Fruit fly (Drosophila melanogaster) whole organism, embryonic: ENCODE results near the gene CG32026.

Experiments used
- B-H1 ChIP-seq: fragments of 200-800 bp; sonication (Bioruptor generic); IDR thresholded peaks from 3 replicates; pipeline ENCODE4 v1.3.6; 2022; ENCODE audit warnings: missing biosample characterization, missing genetic modification characterization
- BtbVII ChIP-seq: fragments of 200-800 bp; sonication (Bioruptor generic); optimal IDR thresholded peaks from 3 replicates; lab custom pipeline; 2017; ENCODE audit warnings: missing biosample characterization, mild to moderate bottlenecking, missing genetic modification characterization
- CG10462 ChIP-seq: fragments of 200-800 bp; sonication (Bioruptor generic); optimal IDR thresholded peaks from 2 replicates; lab custom pipeline; 2016; ENCODE audit warnings: missing biosample characterization, missing genetic modification characterization
- CG11247 ChIP-seq: fragments of 200-800 bp; sonication (Bioruptor generic); IDR thresholded peaks from 2 replicates; pipeline ENCODE4 v1.3.6; 2022; ENCODE audit warnings: missing biosample characterization, missing genetic modification characterization
- CG12104 ChIP-seq: fragments of 200-800 bp; sonication (Bioruptor generic); optimal IDR thresholded peaks from 3 replicates; lab custom pipeline; 2016; ENCODE audit warnings: missing biosample characterization, missing genetic modification characterization
- CG12155 ChIP-seq: fragments of 200-800 bp; sonication (Bioruptor generic); optimal IDR thresholded peaks from 3 replicates; lab custom pipeline; 2016; ENCODE audit warnings: missing biosample characterization, missing genetic modification characterization
- CG12659 ChIP-seq: fragments of 200-800 bp; sonication (Bioruptor generic); optimal IDR thresholded peaks from 3 replicates; lab custom pipeline; 2017; ENCODE audit warnings: mild to moderate bottlenecking, missing biosample characterization, missing genetic modification reagents, missing genetic modification characterization
- CG1529 ChIP-seq: fragments of 200-800 bp; sonication (Bioruptor generic); optimal IDR thresholded peaks from 3 replicates; lab custom pipeline; 2018; ENCODE audit warnings: missing biosample characterization, missing genetic modification characterization
- CG17186 ChIP-seq: fragments of 200-800 bp; sonication (Bioruptor generic); optimal IDR thresholded peaks from 3 replicates; lab custom pipeline; 2017; ENCODE audit warnings: missing biosample characterization, missing genetic modification reagents, missing genetic modification characterization
- CG18764 ChIP-seq: fragments of 200-800 bp; sonication (Bioruptor generic); optimal IDR thresholded peaks from 3 replicates; lab custom pipeline; 2016; ENCODE audit warnings: missing biosample characterization, missing genetic modification characterization
- CG3065 ChIP-seq: fragments of 200-800 bp; sonication (Bioruptor generic); optimal IDR thresholded peaks from 2 replicates; lab custom pipeline; 2016; ENCODE audit warnings: missing biosample characterization, missing genetic modification characterization
- CG31365 ChIP-seq: fragments of 200-800 bp; sonication (Bioruptor generic); optimal IDR thresholded peaks from 2 replicates; lab custom pipeline; 2018; ENCODE audit warnings: missing biosample characterization, mild to moderate bottlenecking, missing genetic modification characterization
- CG33557 ChIP-seq: fragments of 200-800 bp; sonication (Bioruptor generic); optimal IDR thresholded peaks from 2 replicates; lab custom pipeline; 2019; ENCODE audit warnings: missing biosample characterization, mild to moderate bottlenecking, missing genetic modification characterization, moderate library complexity
- CG34376 ChIP-seq: fragments of 200-800 bp; sonication (Bioruptor generic); optimal IDR thresholded peaks from 2 replicates; lab custom pipeline; 2018; ENCODE audit warnings: missing biosample characterization, mild to moderate bottlenecking, missing genetic modification characterization
- CG6175 ChIP-seq: fragments of 200-800 bp; sonication (Bioruptor generic); IDR thresholded peaks from 3 replicates; pipeline ENCODE4 v1.3.6; 2022; ENCODE audit warnings: missing biosample characterization, missing genetic modification characterization
- CG6854 ChIP-seq: fragments of 200-800 bp; sonication (Bioruptor generic); optimal IDR thresholded peaks from 3 replicates; lab custom pipeline; 2017; ENCODE audit warnings: missing biosample characterization, mild to moderate bottlenecking, missing genetic modification characterization
- CG7745 ChIP-seq: fragments of 200-800 bp; sonication (Bioruptor generic); optimal IDR thresholded peaks from 2 replicates; lab custom pipeline; 2018; ENCODE audit warnings: missing biosample characterization, mild to moderate bottlenecking, missing genetic modification characterization, moderate library complexity
- CG8765 ChIP-seq: fragments of 200-800 bp; sonication (Bioruptor generic); IDR thresholded peaks from 2 replicates; pipeline ENCODE4 v1.3.6; 2022; ENCODE audit warnings: missing biosample characterization, missing genetic modification characterization
- CG9437 ChIP-seq: fragments of 200-800 bp; sonication (Bioruptor generic); optimal IDR thresholded peaks from 2 replicates; lab custom pipeline; 2018; ENCODE audit warnings: missing biosample characterization, mild to moderate bottlenecking, missing genetic modification characterization
- CG9727 ChIP-seq: fragments of 200-800 bp; sonication (Bioruptor generic); optimal IDR thresholded peaks from 3 replicates; lab custom pipeline; 2017; ENCODE audit warnings: missing biosample characterization, mild to moderate bottlenecking, missing genetic modification characterization
- Dbx ChIP-seq: fragments of 200-800 bp; sonication (Bioruptor generic); IDR thresholded peaks from 3 replicates; pipeline ENCODE4 v1.3.6; 2022; ENCODE audit warnings: missing biosample characterization, missing genetic modification characterization
- Hand ChIP-seq: fragments of 200-800 bp; sonication (Bioruptor generic); optimal IDR thresholded peaks from 2 replicates; lab custom pipeline; 2017; ENCODE audit warnings: mild to moderate bottlenecking, missing biosample characterization, missing genetic modification reagents, missing genetic modification characterization
- Lpt ChIP-seq: fragments of >200 bp; optimal IDR thresholded peaks from 2 replicates; lab custom pipeline; 2018; ENCODE audit warnings: missing biosample characterization, missing genetic modification characterization
- Meics ChIP-seq: fragments of 200-800 bp; sonication (Bioruptor generic); optimal IDR thresholded peaks from 2 replicates; lab custom pipeline; 2017; ENCODE audit warnings: missing biosample characterization, mild to moderate bottlenecking, missing genetic modification characterization
- Mes4 ChIP-seq: fragments of 200-800 bp; sonication (Bioruptor generic); optimal IDR thresholded peaks from 2 replicates; lab custom pipeline; 2016; ENCODE audit warnings: missing biosample characterization, missing genetic modification characterization
- Tbp ChIP-seq: fragments of >200 bp; optimal IDR thresholded peaks from 2 replicates; lab custom pipeline; 2018; ENCODE audit warnings: missing biosample characterization, missing genetic modification characterization
- al ChIP-seq: fragments of 200-800 bp; sonication (Bioruptor generic); IDR thresholded peaks from 2 replicates; pipeline ENCODE4 v1.3.6; 2022; ENCODE audit warnings: missing biosample characterization, missing genetic modification characterization
- cato ChIP-seq: fragments of 200-800 bp; sonication (Bioruptor generic); optimal IDR thresholded peaks from 2 replicates; lab custom pipeline; 2016; ENCODE audit warnings: missing biosample characterization, missing genetic modification characterization, borderline replicate concordance
- croc ChIP-seq: fragments of 200-800 bp; sonication (Bioruptor generic); conservative IDR thresholded peaks from 3 replicates; pipeline ENCODE4 v1.3.6; 2022; ENCODE audit warnings: missing biosample characterization, missing genetic modification characterization
- eve ChIP-seq, 2 experiments: fragments of >200 bp; optimal IDR thresholded peaks; 2 replicates each; lab custom pipeline; 2017; ENCODE audit warnings: missing biosample characterization in 2 of 2, missing genetic modification characterization in 2 of 2
- ewg ChIP-seq: fragments of 200-800 bp; sonication (Bioruptor generic); optimal IDR thresholded peaks from 3 replicates; lab custom pipeline; 2017; ENCODE audit warnings: mild to moderate bottlenecking, missing biosample characterization, missing genetic modification reagents, missing genetic modification characterization
- fd3F ChIP-seq: fragments of 200-800 bp; sonication (Bioruptor generic); optimal IDR thresholded peaks from 2 replicates; lab custom pipeline; 2018; ENCODE audit warnings: missing biosample characterization, mild to moderate bottlenecking, missing genetic modification characterization, moderate library complexity
- hbn ChIP-seq: fragments of 200-800 bp; sonication (Bioruptor generic); IDR thresholded peaks from 2 replicates; pipeline ENCODE4 v1.3.6; 2022; ENCODE audit warnings: missing biosample characterization, missing genetic modification characterization; ENCODE audit not compliant: partially characterized antibody
- jumu ChIP-seq: fragments of 200-800 bp; sonication (Bioruptor generic); optimal IDR thresholded peaks from 3 replicates; lab custom pipeline; 2016; ENCODE audit warnings: missing biosample characterization, missing genetic modification characterization
- lmd ChIP-seq: fragments of 200-800 bp; sonication (Bioruptor generic); IDR thresholded peaks from 2 replicates; pipeline ENCODE4 v1.3.6; 2022; ENCODE audit warnings: missing biosample characterization, missing genetic modification characterization
- lov ChIP-seq, 2 experiments: fragments of 200-800 bp in 1 of 2; fragments of >200 bp in 1 of 2; sonication (Bioruptor generic) in 1 of 2; IDR thresholded peaks in 1 of 2; optimal IDR thresholded peaks in 1 of 2; 2 replicates in 1 of 2; 3 replicates in 1 of 2; pipeline versions ENCODE4 v1.3.6 to Lab custom; 2017 to 2022; ENCODE audit warnings: missing biosample characterization in 1 of 2, missing genetic modification characterization in 1 of 2
- nerfin-1 ChIP-seq: fragments of 200-800 bp; sonication (Bioruptor generic); optimal IDR thresholded peaks from 3 replicates; lab custom pipeline; 2019; ENCODE audit warnings: missing biosample characterization, mild to moderate bottlenecking, missing genetic modification characterization, moderate library complexity
- org-1 ChIP-seq: fragments of 200-800 bp; sonication (Bioruptor generic); optimal IDR thresholded peaks from 2 replicates; lab custom pipeline; 2017; ENCODE audit warnings: missing biosample characterization, missing genetic modification characterization
- phol ChIP-seq: fragments of 200-800 bp; sonication (Bioruptor generic); optimal IDR thresholded peaks from 3 replicates; lab custom pipeline; 2018; ENCODE audit warnings: missing biosample characterization, mild to moderate bottlenecking, missing genetic modification characterization, moderate library complexity
- pita ChIP-seq: fragments of 200-800 bp; sonication (Bioruptor generic); optimal IDR thresholded peaks from 2 replicates; lab custom pipeline; 2017; ENCODE audit warnings: missing biosample characterization, mild to moderate bottlenecking, missing genetic modification characterization
- pros ChIP-seq: fragments of 200-800 bp; sonication (Bioruptor generic); optimal IDR thresholded peaks from 3 replicates; lab custom pipeline; 2019; ENCODE audit warnings: missing biosample characterization, mild to moderate bottlenecking, missing genetic modification characterization, moderate library complexity
- psq ChIP-seq: fragments of 200-800 bp; sonication (Bioruptor generic); optimal IDR thresholded peaks from 2 replicates; lab custom pipeline; 2017; ENCODE audit warnings: missing biosample characterization, missing genetic modification characterization
- pum ChIP-seq: fragments of 200-800 bp; sonication (Bioruptor generic); optimal IDR thresholded peaks from 2 replicates; lab custom pipeline; 2016; ENCODE audit warnings: missing biosample characterization, missing genetic modification characterization
- pzg ChIP-seq: fragments of 200-800 bp; sonication (Bioruptor generic); optimal IDR thresholded peaks from 3 replicates; lab custom pipeline; 2018; ENCODE audit warnings: missing biosample characterization, mild to moderate bottlenecking, missing genetic modification characterization, moderate library complexity
- run ChIP-seq: fragments of 200-800 bp; sonication (Bioruptor generic); optimal IDR thresholded peaks from 3 replicates; lab custom pipeline; 2018; ENCODE audit warnings: missing biosample characterization, mild to moderate bottlenecking, missing genetic modification characterization
- sc ChIP-seq, 3 experiments: fragments of >200 bp in 2 of 3; fragments of 200-800 bp in 1 of 3; sonication (Bioruptor generic) in 1 of 3; optimal IDR thresholded peaks; 2 replicates in 2 of 3; 3 replicates in 1 of 3; lab custom pipeline; 2017; ENCODE audit warnings: mild to moderate bottlenecking in 1 of 3, missing biosample characterization in 1 of 3, missing genetic modification characterization in 1 of 3, missing genetic modification reagents in 1 of 3
- sug ChIP-seq: fragments of 200-800 bp; optimal IDR thresholded peaks from 2 replicates; lab custom pipeline; 2019; ENCODE audit warnings: missing biosample characterization, mild to moderate bottlenecking, missing genetic modification characterization, moderate library complexity
- unpg ChIP-seq: fragments of 200-800 bp; sonication (Bioruptor generic); optimal IDR thresholded peaks from 3 replicates; lab custom pipeline; 2018; ENCODE audit warnings: missing biosample characterization, mild to moderate bottlenecking, missing genetic modification characterization, moderate library complexity
- wdn ChIP-seq: fragments of 200-800 bp; sonication (Bioruptor generic); IDR thresholded peaks from 2 replicates; pipeline ENCODE4 v1.3.6; 2022; ENCODE audit warnings: missing biosample characterization, missing genetic modification characterization

Gene CG32026

dm6 chr3L:8841757-8842156 lies 5.5 kb downstream of the CG32026 start (continued):
- TF ChIP-seq CG7745 (no peak), hbn (GFP tag; lab: Robert Waterston, UW) (no peak), pum (GFP tag; lab: Kevin White, UChicago) (peak; percentile 58), CG10462 (peak; percentile 42), lov (optimal IDR thresholded peaks at IDR 0.05; lab: Kevin White, UChicago) (no peak), lov (GFP tag; IDR thresholded peaks at IDR 0.05; lab: Robert Waterston, UW) (no peak), Tbp (GFP tag; lab: Kevin White, UChicago) (no peak), CG6854 (GFP tag; lab: Kevin White, UChicago) (peak; percentile 43), CG3065 (GFP tag; lab: Kevin White, UChicago) (no peak), psq (no peak), CG17186 (no peak), croc (GFP tag; lab: Robert Waterston, UW) (peak; percentile 67; the same call in 2 of the 3 replicates), Lpt (GFP tag; lab: Kevin White, UChicago) (no peak), CG12155 (GFP tag; lab: Kevin White, UChicago) (peak; percentile 52), CG9727 (peak; percentile 70), wdn (GFP tag; lab: Robert Waterston, UW) (peak; percentile 47), CG12659 (GFP tag; lab: Kevin White, UChicago) (peak; percentile 77), fd3F (GFP tag; lab: Kevin White, UChicago) (peak; percentile 68), org-1 (GFP tag; lab: Kevin White, UChicago) (peak; percentile 72), Dbx (peak; percentile 61; the same call in 2 of the 3 replicates), CG18764 (GFP tag; lab: Kevin White, UChicago) (peak; percentile 48), jumu (peak; percentile 34), Hand (GFP tag; lab: Kevin White, UChicago) (peak; percentile 63), CG1529 (peak; percentile 46), al (GFP tag; lab: Robert Waterston, UW) (0 out of 2 replicates have a peak, but pooled peaks have one; percentile 37), CG6175 (GFP tag; lab: Robert Waterston, UW) (peak; percentile 52; the same call in 1 of the 3 replicates), run (tag; lab: Kevin White, UChicago) (peak; percentile 44), CG12104 (GFP tag; lab: Kevin White, UChicago) (peak; percentile 1), CG11247 (GFP tag; lab: Robert Waterston, UW) (peak; percentile 70), BtbVII (GFP tag; lab: Kevin White, UChicago) (peak; percentile 62), sc (optimal IDR thresholded peaks at IDR 0.05; lab: Kevin White, UChicago) (no peak), sc (GFP tag; optimal IDR thresholded peaks at IDR 0.05; lab: Kevin White, UChicago) (peak; percentile 46), B-H1 (peak; percentile 60; the same call in 2 of the 3 replicates), CG9437 (GFP tag; lab: Kevin White, UChicago) (peak; percentile 26), CG31365 (no peak), CG33557 (GFP tag; lab: Kevin White, UChicago) (no peak), Mes4 (peak; percentile 23), pita (no peak), pros (GFP tag; lab: Kevin White, UChicago) (no peak), ewg (peak; percentile 54), sug (peak; percentile 16), pzg (GFP tag; lab: Kevin White, UChicago) (no peak), cato (GFP tag; lab: Kevin White, UChicago) (peak; percentile 41), lmd (peak; percentile 84), eve (GFP tag; optimal IDR thresholded peaks at IDR 0.05; lab: Kevin White, UChicago) (peak in 1 of 2 experiments; percentile 74), Meics (GFP tag; lab: Kevin White, UChicago) (peak; percentile 70), CG34376 (GFP tag; lab: Kevin White, UChicago) (no peak), nerfin-1 (tag; lab: Kevin White, UChicago) (peak; percentile 61), unpg (GFP tag; lab: Kevin White, UChicago) (peak; percentile 81), phol (tag; lab: Kevin White, UChicago) (peak; percentile 77), CG8765 (GFP tag; lab: Robert Waterston, UW) (peak; percentile 55; the same call in 1 of the 2 replicates)
